Worm (Caenorhabditis elegans): ENCODE data around the gene mdmh-35.

The mdmh-35 gene

ce11 chrII:7891869-7892615 is 36.5 kb upstream of the mdmh-35 start:
- no peak for TF ChIP-seq hmbx-1 (tag; optimal IDR thresholded peaks at IDR 0.05)
- no peak for TF ChIP-seq tra-4 (tag; optimal IDR thresholded peaks at IDR 0.05)
- no peak for TF ChIP-seq B0310.2 (tag; optimal IDR thresholded peaks at IDR 0.05)
- TF ChIP-seq ceh-13 (GFP tag; optimal IDR thresholded peaks at IDR 0.05): no peak
- no peak for TF ChIP-seq aly-1 (tag; optimal IDR thresholded peaks at IDR 0.05)
- no peak for TF ChIP-seq F13C5.2 (tag; optimal IDR thresholded peaks at IDR 0.05)
- TF ChIP-seq hmg-4 (GFP tag; optimal IDR thresholded peaks at IDR 0.05): no peak
- no peak for TF ChIP-seq tbx-11 (GFP tag; IDR thresholded peaks at IDR 0.05)
- TF ChIP-seq ceh-36 (tag; optimal IDR thresholded peaks at IDR 0.05): no peak
- TF ChIP-seq flt-1 (GFP tag; IDR thresholded peaks at IDR 0.05): no peak
- TF ChIP-seq tbx-37 (GFP tag; conservative IDR thresholded peaks at IDR 0.05): no peak
- no peak for TF ChIP-seq pes-1 (GFP tag; IDR thresholded peaks at IDR 0.05)
- no peak for TF ChIP-seq sea-1 (GFP tag; conservative IDR thresholded peaks at IDR 0.05)
- TF ChIP-seq ama-1 (optimal IDR thresholded peaks at IDR 0.05): no peak
- TF ChIP-seq scrt-1 (GFP tag; IDR thresholded peaks at IDR 0.05): no peak

ce11 chrII:7889321-7889720 is 33.8 kb upstream of the mdmh-35 start:
- no peak for TF ChIP-seq ets-7 (tag; optimal IDR thresholded peaks at IDR 0.05)
- no peak for TF ChIP-seq sea-1 (GFP tag; conservative IDR thresholded peaks at IDR 0.05)
- no peak for TF ChIP-seq aly-1 (tag; optimal IDR thresholded peaks at IDR 0.05)
- no peak for TF ChIP-seq ama-1 (optimal IDR thresholded peaks at IDR 0.05)
- no peak for TF ChIP-seq ceh-36 (tag; optimal IDR thresholded peaks at IDR 0.05)
- no peak for TF ChIP-seq F13C5.2 (tag; optimal IDR thresholded peaks at IDR 0.05)
- no peak for TF ChIP-seq hmbx-1 (tag; optimal IDR thresholded peaks at IDR 0.05)
- no peak for TF ChIP-seq tbx-37 (GFP tag; conservative IDR thresholded peaks at IDR 0.05)
- TF ChIP-seq ceh-13 (GFP tag; optimal IDR thresholded peaks at IDR 0.05): no peak
- TF ChIP-seq scrt-1 (GFP tag; IDR thresholded peaks at IDR 0.05): no peak
- no peak for TF ChIP-seq tbx-11 (GFP tag; IDR thresholded peaks at IDR 0.05)
- no peak for TF ChIP-seq flt-1 (GFP tag; IDR thresholded peaks at IDR 0.05)
- TF ChIP-seq pes-1 (GFP tag; IDR thresholded peaks at IDR 0.05): no peak
- no peak for TF ChIP-seq B0310.2 (tag; optimal IDR thresholded peaks at IDR 0.05)

ce11 chrII:7888759-7889158 is 33.2 kb upstream of the mdmh-35 start:
- no peak for TF ChIP-seq aly-1 (tag; optimal IDR thresholded peaks at IDR 0.05)
- no peak for TF ChIP-seq scrt-1 (GFP tag; IDR thresholded peaks at IDR 0.05)
- TF ChIP-seq hmbx-1 (tag; optimal IDR thresholded peaks at IDR 0.05): no peak
- TF ChIP-seq B0310.2 (tag; optimal IDR thresholded peaks at IDR 0.05): no peak
- no peak for TF ChIP-seq sea-1 (GFP tag; conservative IDR thresholded peaks at IDR 0.05)
- TF ChIP-seq ceh-13 (GFP tag; optimal IDR thresholded peaks at IDR 0.05): no peak
- no peak for TF ChIP-seq pes-1 (GFP tag; IDR thresholded peaks at IDR 0.05)
- no peak for TF ChIP-seq tbx-37 (GFP tag; conservative IDR thresholded peaks at IDR 0.05)
- no peak for TF ChIP-seq hmg-4 (GFP tag; optimal IDR thresholded peaks at IDR 0.05)

ce11 chrII:7887295-7887694 is 31.8 kb upstream of the mdmh-35 start:
- TF ChIP-seq aly-1 (tag; optimal IDR thresholded peaks at IDR 0.05): no peak
- no peak for TF ChIP-seq sea-1 (GFP tag; conservative IDR thresholded peaks at IDR 0.05)

DNA sequence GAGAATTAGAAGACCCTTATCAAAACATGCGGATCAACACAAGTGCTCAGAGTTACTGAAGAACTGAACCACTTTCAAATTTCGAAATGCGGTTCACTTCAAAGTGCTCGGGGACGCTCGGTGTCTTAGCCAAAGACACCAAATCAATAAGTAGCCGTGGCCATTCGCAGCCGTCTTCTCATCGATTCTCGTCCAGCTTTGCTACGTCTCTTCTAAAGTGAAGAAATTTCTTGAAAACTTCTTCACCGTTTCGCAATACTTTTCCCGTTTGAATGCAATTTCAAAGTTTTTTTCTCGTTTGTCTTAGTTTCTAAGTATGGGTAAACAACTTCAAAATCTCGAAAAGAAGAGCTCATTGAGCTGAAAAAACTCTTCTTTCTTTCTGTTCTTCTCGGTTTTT is 29.4 kb upstream of the mdmh-35 start:
- TF ChIP-seq pes-1 (GFP tag; IDR thresholded peaks at IDR 0.05): no peak
- TF ChIP-seq ceh-36 (tag; optimal IDR thresholded peaks at IDR 0.05): no peak

ce11 chrII:7883163-7883562 is 27.6 kb upstream of the mdmh-35 start:
- TF ChIP-seq sea-1 (GFP tag; conservative IDR thresholded peaks at IDR 0.05): 0 out of 2 replicates have a peak, but pooled peaks have one; percentile 43
- peak; percentile 64 for TF ChIP-seq tbx-11 (GFP tag; IDR thresholded peaks at IDR 0.05)

DNA sequence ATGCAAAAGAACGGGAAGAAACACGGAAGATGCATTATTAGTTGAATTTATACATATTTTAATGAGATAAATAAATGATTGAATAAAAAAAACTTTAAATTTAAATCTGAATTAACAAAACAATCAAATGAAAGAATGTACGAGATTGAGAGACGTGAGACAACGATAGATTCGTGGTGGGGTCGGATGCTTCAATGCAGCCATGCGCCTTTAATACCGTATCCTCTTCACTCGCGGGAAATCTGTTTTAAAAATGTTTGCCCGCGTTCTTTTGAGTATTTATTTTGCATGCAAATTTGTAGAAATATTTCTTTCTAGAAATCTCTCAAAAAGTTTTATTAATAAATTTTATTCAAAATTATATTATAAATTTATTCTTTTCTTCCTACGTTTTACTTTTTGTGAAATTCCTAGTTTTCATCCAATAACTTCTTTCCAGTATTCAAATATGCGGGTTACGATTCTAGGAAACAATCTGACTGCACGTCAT is 24.9 kb upstream of the mdmh-35 start, which contains the start of gene perm-1:
Gene perm-1, plus strand, starts transcription at position 440 of the 490 bp plus-strand sequence.
- TF ChIP-seq tbx-37 (GFP tag; conservative IDR thresholded peaks at IDR 0.05) (no peak), ama-1 (optimal IDR thresholded peaks at IDR 0.05) (no peak), flt-1 (GFP tag; IDR thresholded peaks at IDR 0.05) (no peak), aly-1 (tag; optimal IDR thresholded peaks at IDR 0.05) (no peak), F13C5.2 (tag; optimal IDR thresholded peaks at IDR 0.05) (no peak)

ce11 chrII:7879266-7879718 is 23.8 kb upstream of the mdmh-35 start, which contains the start of the genes vha-4 and T01H3.5:
Gene vha-4 (minus strand): TSS chrII:7879316.
Gene T01H3.5 (plus strand): TSS chrII:7879616.
- no peak for TF ChIP-seq ama-1 (optimal IDR thresholded peaks at IDR 0.05)
- no peak for TF ChIP-seq scrt-1 (GFP tag; IDR thresholded peaks at IDR 0.05)

DNA sequence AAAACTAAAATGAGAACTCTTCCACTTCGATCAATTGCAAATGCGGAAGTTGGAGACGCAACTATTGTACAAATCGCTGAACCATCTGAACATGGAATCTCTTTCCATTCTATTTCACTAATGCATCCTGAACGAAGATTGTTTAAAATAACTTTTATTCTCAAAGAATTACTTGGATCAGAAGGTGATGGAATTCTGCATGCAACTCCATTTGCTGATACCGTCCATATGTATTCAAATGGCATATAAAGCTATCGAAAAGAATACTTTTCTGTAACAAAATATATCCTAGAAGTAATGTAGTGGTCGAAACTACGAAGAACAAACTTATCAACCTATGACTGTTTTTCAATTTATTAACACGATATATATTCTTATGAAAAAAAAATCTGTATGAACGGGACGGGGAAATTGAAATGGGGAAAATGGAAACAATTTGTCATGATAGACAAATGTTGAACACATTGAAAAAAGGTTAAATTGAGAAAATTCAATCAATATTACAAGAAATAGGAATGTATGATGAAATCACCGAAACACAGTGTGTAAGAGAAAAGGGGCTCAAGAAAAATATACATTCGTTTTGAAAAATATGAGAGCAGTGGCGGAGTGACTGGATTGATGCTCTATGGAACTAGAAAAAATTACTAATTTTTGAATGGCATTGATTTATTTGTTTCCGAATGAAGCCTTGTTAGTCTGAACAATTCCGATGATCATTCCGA is 22.4 kb upstream of the mdmh-35 start, which contains the start of gene T01H3.2:
Gene T01H3.2, minus strand, starts transcription at position 251 of the 725 bp plus-strand sequence.
- TF ChIP-seq tra-4 (tag; optimal IDR thresholded peaks at IDR 0.05) (no peak), flt-1 (GFP tag; IDR thresholded peaks at IDR 0.05) (no peak), ets-7 (tag; optimal IDR thresholded peaks at IDR 0.05) (no peak), sea-1 (GFP tag; conservative IDR thresholded peaks at IDR 0.05) (no peak), scrt-1 (GFP tag; IDR thresholded peaks at IDR 0.05) (no peak), pes-1 (GFP tag; IDR thresholded peaks at IDR 0.05) (no peak), B0310.2 (tag; optimal IDR thresholded peaks at IDR 0.05) (no peak), hnd-1 (tag; optimal IDR thresholded peaks at IDR 0.05) (no peak), tbx-37 (GFP tag; conservative IDR thresholded peaks at IDR 0.05) (no peak), hmbx-1 (tag; optimal IDR thresholded peaks at IDR 0.05) (no peak), ceh-36 (tag; optimal IDR thresholded peaks at IDR 0.05) (no peak), F13C5.2 (tag; optimal IDR thresholded peaks at IDR 0.05) (no peak)

All from whole organism, early embryonic.